Worm (Caenorhabditis elegans) whole organism, young adult: ENCODE measurements around the gene apn-1.

ENCODE experiments used
- B0336.3 ChIP-seq: fragments of 200-800 bp; sonication (Bioruptor generic); IDR thresholded peaks from 2 replicates; pipeline ENCODE4 v1.3.6; 2022; ENCODE audit warnings: missing genetic modification characterization, missing compliant biosample characterization
- D2030.7 ChIP-seq: fragments of 200-800 bp; sonication (Bioruptor generic); IDR thresholded peaks from 2 replicates; pipeline ENCODE4 v1.3.6; 2022; ENCODE audit warnings: missing genetic modification reagents, missing genetic modification characterization, missing compliant biosample characterization
- F52B5.7 ChIP-seq: sonication (generic microtip); optimal IDR thresholded peaks from 2 replicates; lab custom pipeline; 2016; ENCODE audit warnings: mild to moderate bottlenecking, missing genetic modification characterization, missing compliant biosample characterization
- K11D2.4 ChIP-seq: fragments of 200-800 bp; sonication (Bioruptor generic); IDR thresholded peaks from 2 replicates; pipeline ENCODE4 v1.3.6; 2022; ENCODE audit warnings: missing genetic modification reagents, missing genetic modification characterization, missing compliant biosample characterization
- Y79H2A.3 ChIP-seq: fragments of 200-800 bp; sonication (Bioruptor generic); conservative IDR thresholded peaks from 2 replicates; pipeline ENCODE4 v1.3.6; 2022; ENCODE audit warnings: missing genetic modification reagents, missing genetic modification characterization, missing compliant biosample characterization
- Y95B8A.8 ChIP-seq: fragments of 200-800 bp; sonication (Bioruptor generic); IDR thresholded peaks from 2 replicates; pipeline ENCODE4 v1.3.6; 2022; ENCODE audit warnings: missing genetic modification reagents, missing genetic modification characterization, missing compliant biosample characterization
- akir-1 ChIP-seq: fragments of 200-800 bp; sonication (Bioruptor generic); optimal IDR thresholded peaks from 2 replicates; lab custom pipeline; 2018; ENCODE audit warnings: mild to moderate bottlenecking, missing genetic modification characterization, moderate library complexity, missing compliant biosample characterization
- athp-1 ChIP-seq: sonication (generic microtip); optimal IDR thresholded peaks from 2 replicates; lab custom pipeline; 2017; ENCODE audit warnings: mild to moderate bottlenecking, missing genetic modification characterization, missing compliant biosample characterization
- attf-3 ChIP-seq: fragments of 200-800 bp; sonication (Bioruptor generic); conservative IDR thresholded peaks from 2 replicates; pipeline ENCODE4 v1.3.6; 2022; ENCODE audit warnings: missing genetic modification reagents, missing genetic modification characterization, missing compliant biosample characterization
- attf-5 ChIP-seq: fragments of 200-800 bp; sonication (Bioruptor generic); optimal IDR thresholded peaks from 2 replicates; lab custom pipeline; 2018; ENCODE audit warnings: mild to moderate bottlenecking, missing genetic modification characterization, missing compliant biosample characterization
- bed-1 ChIP-seq: fragments of 200-800 bp; sonication (Bioruptor generic); IDR thresholded peaks from 2 replicates; pipeline ENCODE4 v1.3.6; 2022; ENCODE audit warnings: missing genetic modification reagents, missing genetic modification characterization, missing compliant biosample characterization
- bed-2 ChIP-seq: fragments of 200-800 bp; sonication (Bioruptor generic); IDR thresholded peaks from 2 replicates; pipeline ENCODE4 v1.3.6; 2022; ENCODE audit warnings: missing genetic modification reagents, missing genetic modification characterization, missing compliant biosample characterization
- cebp-1 ChIP-seq, 2 experiments: fragments of 200-800 bp in 1 of 2; sonication (Bioruptor generic) in 1 of 2; sonication (generic microtip) in 1 of 2; IDR thresholded peaks in 1 of 2; optimal IDR thresholded peaks in 1 of 2; 2 replicates each; pipeline versions ENCODE4 v1.3.6 to Lab custom; 2017 to 2022; ENCODE audit warnings: missing compliant biosample characterization in 2 of 2, missing genetic modification characterization in 2 of 2, mild to moderate bottlenecking in 1 of 2, missing genetic modification reagents in 1 of 2, moderate library complexity in 1 of 2
- cebp-2 ChIP-seq: fragments of 200-800 bp; sonication (Bioruptor generic); IDR thresholded peaks from 2 replicates; pipeline ENCODE4 v1.3.6; 2022; ENCODE audit warnings: missing genetic modification characterization, missing compliant biosample characterization
- ceh-40 ChIP-seq: fragments of 200-800 bp; sonication (Bioruptor generic); IDR thresholded peaks from 2 replicates; pipeline ENCODE4 v1.3.6; 2022; ENCODE audit warnings: missing genetic modification characterization, missing compliant biosample characterization
- ceh-79 ChIP-seq: sonication (generic microtip); optimal IDR thresholded peaks from 2 replicates; lab custom pipeline; 2017; ENCODE audit warnings: mild to moderate bottlenecking, missing genetic modification characterization, missing compliant biosample characterization
- chd-7 ChIP-seq: sonication (generic microtip); optimal IDR thresholded peaks from 2 replicates; lab custom pipeline; 2016; ENCODE audit warnings: mild to moderate bottlenecking, missing genetic modification characterization, moderate library complexity, missing compliant biosample characterization
- die-1 ChIP-seq: sonication (generic microtip); optimal IDR thresholded peaks from 2 replicates; lab custom pipeline; 2016; ENCODE audit warnings: missing genotype, mild to moderate bottlenecking, missing genetic modification characterization, missing compliant biosample characterization
- dpl-1 ChIP-seq: fragments of 150-350 bp; optimal IDR thresholded peaks from 2 replicates; lab custom pipeline; 2014; ENCODE audit warnings: missing biosample characterization, missing genetic modification reagents, missing genetic modification characterization
- efl-1 ChIP-seq: fragments of 150-350 bp; optimal IDR thresholded peaks from 2 replicates; lab custom pipeline; 2014; ENCODE audit warnings: missing biosample characterization, missing genetic modification reagents, missing genetic modification characterization
- egl-44 ChIP-seq: fragments of 200-800 bp; sonication (Bioruptor generic); IDR thresholded peaks from 2 replicates; pipeline ENCODE4 v1.3.6; 2022; ENCODE audit warnings: missing genetic modification reagents, missing genetic modification characterization, missing compliant biosample characterization
- fkh-3 ChIP-seq: sonication (generic microtip); optimal IDR thresholded peaks from 2 replicates; lab custom pipeline; 2016; ENCODE audit warnings: mild to moderate bottlenecking, missing genetic modification characterization, missing compliant biosample characterization
- hlh-26 ChIP-seq: fragments of 200-800 bp; sonication (Bioruptor generic); conservative IDR thresholded peaks from 2 replicates; pipeline ENCODE4 v1.3.6; 2022; ENCODE audit warnings: missing genetic modification reagents, missing genetic modification characterization, missing compliant biosample characterization
- hmg-1.2 ChIP-seq: fragments of 200-800 bp; sonication (Bioruptor generic); IDR thresholded peaks from 2 replicates; pipeline ENCODE4 v1.3.6; 2022; ENCODE audit warnings: missing genetic modification reagents, missing genetic modification characterization, missing compliant biosample characterization
- hrde-1 ChIP-seq: sonication (generic microtip); optimal IDR thresholded peaks from 2 replicates; lab custom pipeline; 2016; ENCODE audit warnings: missing genetic modification characterization, mild to moderate bottlenecking, missing compliant biosample characterization, moderate library complexity, missing genotype, missing genetic modification reagents, borderline replicate concordance
- hsf-1 ChIP-seq: fragments of 200-800 bp; sonication (Bioruptor generic); IDR thresholded peaks from 2 replicates; pipeline ENCODE4 v1.3.6; 2022; ENCODE audit warnings: missing genetic modification reagents, missing genetic modification characterization, missing compliant biosample characterization
- lin-54 ChIP-seq: fragments of 200-800 bp; sonication (Bioruptor generic); optimal IDR thresholded peaks from 2 replicates; lab custom pipeline; 2018; ENCODE audit warnings: mild to moderate bottlenecking, missing genetic modification characterization, missing compliant biosample characterization
- lir-1 ChIP-seq: fragments of 200-800 bp; sonication (Bioruptor generic); conservative IDR thresholded peaks from 2 replicates; pipeline ENCODE4 v1.3.6; 2022; ENCODE audit warnings: missing genetic modification reagents, missing genetic modification characterization, missing compliant biosample characterization
- lsl-1 ChIP-seq: fragments of 200-800 bp; sonication (Bioruptor generic); optimal IDR thresholded peaks from 2 replicates; lab custom pipeline; 2018; ENCODE audit warnings: mild to moderate bottlenecking, missing genetic modification characterization, moderate library complexity, missing compliant biosample characterization
- madf-3 ChIP-seq: fragments of 200-800 bp; sonication (Bioruptor generic); IDR thresholded peaks from 2 replicates; pipeline ENCODE4 v1.3.6; 2022; ENCODE audit warnings: missing genetic modification reagents, missing genetic modification characterization, missing compliant biosample characterization
- madf-6 ChIP-seq: fragments of 200-800 bp; sonication (Bioruptor generic); IDR thresholded peaks from 2 replicates; pipeline ENCODE4 v1.3.6; 2022; ENCODE audit warnings: missing genetic modification reagents, missing genetic modification characterization, missing compliant biosample characterization
- mel-28 ChIP-seq: sonication (generic microtip); optimal IDR thresholded peaks from 2 replicates; lab custom pipeline; 2016; ENCODE audit warnings: borderline replicate concordance, mild to moderate bottlenecking, missing genetic modification characterization, missing compliant biosample characterization
- mxl-1 ChIP-seq: sonication (generic microtip); optimal IDR thresholded peaks from 2 replicates; lab custom pipeline; 2016; ENCODE audit warnings: missing genetic modification characterization, missing compliant biosample characterization
- nfya-2 ChIP-seq: fragments of 200-800 bp; sonication (Bioruptor generic); IDR thresholded peaks from 2 replicates; pipeline ENCODE4 v1.3.6; 2022; ENCODE audit warnings: missing genetic modification reagents, missing genetic modification characterization, missing compliant biosample characterization
- nhr-120 ChIP-seq: fragments of 200-800 bp; sonication (Bioruptor generic); IDR thresholded peaks from 2 replicates; pipeline ENCODE4 v1.3.6; 2022; ENCODE audit warnings: missing genetic modification characterization, missing compliant biosample characterization
- nhr-80 ChIP-seq: sonication (generic microtip); optimal IDR thresholded peaks from 2 replicates; lab custom pipeline; 2016; ENCODE audit warnings: missing genetic modification characterization, missing compliant biosample characterization
- nhr-90 ChIP-seq: sonication (generic microtip); optimal IDR thresholded peaks from 2 replicates; lab custom pipeline; 2016; ENCODE audit warnings: missing genotype, mild to moderate bottlenecking, missing genetic modification characterization, missing compliant biosample characterization
- pbrm-1 ChIP-seq: fragments of 200-800 bp; sonication (Bioruptor generic); IDR thresholded peaks from 2 replicates; pipeline ENCODE4 v1.3.6; 2022; ENCODE audit warnings: missing genetic modification reagents, missing genetic modification characterization, missing compliant biosample characterization
- pha-4 ChIP-seq: fragments of 150-350 bp; sonication (generic microtip); optimal IDR thresholded peaks from 2 replicates; lab custom pipeline; 2014; ENCODE audit warnings: missing biosample characterization, missing genetic modification reagents, missing genetic modification characterization
- snpc-1.3 ChIP-seq: sonication (generic microtip); optimal IDR thresholded peaks from 2 replicates; lab custom pipeline; 2017; ENCODE audit warnings: missing genetic modification characterization, mild to moderate bottlenecking, missing compliant biosample characterization, antibody characterized with exemption, moderate library complexity, missing genotype, missing genetic modification reagents; ENCODE audit not compliant: insufficient read depth
- tbp1 ChIP-seq: fragments of 200-800 bp; sonication (Bioruptor generic); optimal IDR thresholded peaks from 2 replicates; lab custom pipeline; 2018; ENCODE audit warnings: mild to moderate bottlenecking, missing genetic modification characterization, missing compliant biosample characterization
- tlf-1 ChIP-seq: fragments of 200-800 bp; sonication (Bioruptor generic); optimal IDR thresholded peaks from 2 replicates; lab custom pipeline; 2018; ENCODE audit warnings: mild to moderate bottlenecking, missing genetic modification characterization, missing compliant biosample characterization
- xnd-1 ChIP-seq: sonication (generic microtip); optimal IDR thresholded peaks from 2 replicates; lab custom pipeline; 2016; ENCODE audit warnings: missing genotype, missing genetic modification reagents, missing genetic modification characterization, missing compliant biosample characterization
- zfh-2 ChIP-seq: fragments of 200-800 bp; sonication (Bioruptor generic); conservative IDR thresholded peaks from 2 replicates; pipeline ENCODE4 v1.3.6; 2022; ENCODE audit warnings: missing genetic modification reagents, missing genetic modification characterization, missing compliant biosample characterization
- ztf-22 ChIP-seq: fragments of 200-800 bp; sonication (Bioruptor generic); optimal IDR thresholded peaks from 2 replicates; lab custom pipeline; 2018; ENCODE audit warnings: mild to moderate bottlenecking, missing genetic modification characterization, moderate library complexity, missing compliant biosample characterization
- ztf-26 ChIP-seq: sonication (generic microtip); optimal IDR thresholded peaks from 2 replicates; lab custom pipeline; 2017; ENCODE audit warnings: missing genetic modification characterization, missing compliant biosample characterization
- ztf-28 ChIP-seq: fragments of 200-800 bp; sonication (Bioruptor generic); IDR thresholded peaks from 2 replicates; pipeline ENCODE4 v1.3.6; 2022; ENCODE audit warnings: missing genetic modification reagents, missing genetic modification characterization, missing compliant biosample characterization
- ztf-3 ChIP-seq: fragments of 200-800 bp; sonication (Bioruptor generic); optimal IDR thresholded peaks from 2 replicates; lab custom pipeline; 2018; ENCODE audit warnings: mild to moderate bottlenecking, missing genetic modification characterization, missing compliant biosample characterization
- ztf-6 ChIP-seq: fragments of 200-800 bp; sonication (Bioruptor generic); IDR thresholded peaks from 2 replicates; pipeline ENCODE4 v1.3.6; 2022; ENCODE audit warnings: missing genetic modification reagents, missing genetic modification characterization, missing compliant biosample characterization

Gene apn-1

ce11 chrII:8020580-8021044, 26.8 kb upstream of the apn-1 start (continued):
- peak; percentile 60 for TF ChIP-seq athp-1 (tag; lab: Kevin White, UChicago)
- TF ChIP-seq mel-28 (tag; lab: Kevin White, UChicago), result no peak
- TF ChIP-seq attf-3 (GFP tag; lab: Robert Waterston, UW), result no peak
- peak; percentile 22 for TF ChIP-seq die-1 (tag; lab: Kevin White, UChicago)
- TF ChIP-seq tbp1, result peak; percentile 12
- no peak for TF ChIP-seq bed-2 (GFP tag; lab: Robert Waterston, UW)
- TF ChIP-seq hmg-1.2 (GFP tag; lab: Robert Waterston, UW), result peak; percentile 32; the same call in 1 of the 2 replicates
- peak; percentile 17; the same call in 1 of the 2 replicates for TF ChIP-seq cebp-1 (GFP tag; IDR thresholded peaks at IDR 0.05; lab: Robert Waterston, UW)
- TF ChIP-seq cebp-1 (tag; optimal IDR thresholded peaks at IDR 0.05; lab: Kevin White, UChicago), result peak; percentile 73
- no peak for TF ChIP-seq hsf-1 (GFP tag; lab: Robert Waterston, UW)
- TF ChIP-seq tlf-1 (GFP tag; lab: Kevin White, UChicago), result peak; percentile 67
- TF ChIP-seq nhr-120 (GFP tag; lab: Robert Waterston, UW), result no peak
- TF ChIP-seq ztf-26 (tag; lab: Kevin White, UChicago), result peak; percentile 55
- TF ChIP-seq efl-1 (GFP tag; lab: Kevin White, UChicago), result no peak
- TF ChIP-seq attf-5, result peak; percentile 39
- TF ChIP-seq D2030.7, result no peak; the same call in 1 of the 2 replicates
- peak; percentile 52 for TF ChIP-seq F52B5.7 (tag; lab: Kevin White, UChicago)
- no peak for TF ChIP-seq madf-3
- no peak for TF ChIP-seq nhr-90 (tag; lab: Kevin White, UChicago)
- peak; percentile 51 for TF ChIP-seq ztf-22 (GFP tag; lab: Kevin White, UChicago)
- TF ChIP-seq madf-6, result peak; percentile 49
- TF ChIP-seq hlh-26 (GFP tag; lab: Robert Waterston, UW), result no peak
- peak; percentile 61 for TF ChIP-seq chd-7 (tag; lab: Kevin White, UChicago)
- no peak for TF ChIP-seq nhr-80 (tag; lab: Kevin White, UChicago)
- TF ChIP-seq fkh-3, result no peak
- TF ChIP-seq snpc-1.3, result peak; percentile 20
- TF ChIP-seq B0336.3, result peak; percentile 84
- TF ChIP-seq lir-1 (GFP tag; lab: Robert Waterston, UW), result no peak
- TF ChIP-seq zfh-2 (GFP tag; lab: Robert Waterston, UW), result no peak
- TF ChIP-seq egl-44 (GFP tag; lab: Robert Waterston, UW), result no peak
- TF ChIP-seq ztf-3, result peak; percentile 5
- no peak for TF ChIP-seq K11D2.4
- no peak for TF ChIP-seq ztf-28 (GFP tag; lab: Robert Waterston, UW)
- no peak for TF ChIP-seq xnd-1 (tag; lab: Kevin White, UChicago)
- TF ChIP-seq bed-1 (GFP tag; lab: Robert Waterston, UW), result no peak
- no peak for TF ChIP-seq pha-4
- no peak for TF ChIP-seq lin-54 (GFP tag; lab: Kevin White, UChicago)
- no peak for TF ChIP-seq mxl-1 (tag; lab: Kevin White, UChicago)
- no peak for TF ChIP-seq dpl-1 (GFP tag; lab: Kevin White, UChicago)
- no peak for TF ChIP-seq ztf-6 (GFP tag; lab: Robert Waterston, UW)
- no peak for TF ChIP-seq hrde-1
- peak; percentile 23 for TF ChIP-seq lsl-1
- TF ChIP-seq akir-1 (GFP tag; lab: Kevin White, UChicago), result no peak
- TF ChIP-seq ceh-79 (tag; lab: Kevin White, UChicago), result peak; percentile 50
- 0 out of 2 replicates have a peak, but pooled peaks have one; percentile 14 for TF ChIP-seq pbrm-1 (GFP tag; lab: Robert Waterston, UW)
- TF ChIP-seq nfya-2 (GFP tag; lab: Robert Waterston, UW), result no peak
- TF ChIP-seq cebp-2 (GFP tag; lab: Robert Waterston, UW), result no peak
- peak; percentile 57; the same call in 1 of the 2 replicates for TF ChIP-seq ceh-40 (GFP tag; lab: Robert Waterston, UW)
- TF ChIP-seq Y95B8A.8, result peak; percentile 68; the same call in 1 of the 2 replicates
- peak; percentile 84 for TF ChIP-seq Y79H2A.3 (GFP tag; lab: Robert Waterston, UW)
